Worm (Caenorhabditis elegans) whole organism, L1 larva: ENCODE data around the gene irld-67.

ENCODE experiments used
- C04F5.9 ChIP-seq: sonication (generic microtip); optimal IDR thresholded peaks from 2 replicates; lab custom pipeline; 2016; ENCODE audit warnings: missing genetic modification characterization, missing compliant biosample characterization
- C16A3.4 ChIP-seq: fragments of 150-350 bp; optimal IDR thresholded peaks from 2 replicates; lab custom pipeline; 2014; ENCODE audit warnings: missing biosample characterization, missing genetic modification characterization
- Y116A8C.19 ChIP-seq: sonication (generic microtip); optimal IDR thresholded peaks from 2 replicates; lab custom pipeline; 2016; ENCODE audit warnings: missing compliant biosample characterization, missing genetic modification characterization, borderline replicate concordance
- aly-2 ChIP-seq: fragments of 150-350 bp; optimal IDR thresholded peaks from 2 replicates; lab custom pipeline; 2014; ENCODE audit warnings: missing biosample characterization, missing genetic modification characterization
- ama-1 ChIP-seq: fragments of 150-350 bp; optimal IDR thresholded peaks from 2 replicates; lab custom pipeline; 2014
- ceh-63 ChIP-seq: fragments of 200-800 bp; sonication (Bioruptor generic); optimal IDR thresholded peaks from 2 replicates; lab custom pipeline; 2018; ENCODE audit warnings: mild to moderate bottlenecking, missing genetic modification characterization, missing compliant biosample characterization
- ceh-82 ChIP-seq, 3 experiments: fragments of 150-350 bp in 1 of 3; sonication (generic microtip) in 2 of 3; optimal IDR thresholded peaks; 2 replicates each; lab custom pipeline; 2014 to 2017; ENCODE audit warnings: missing biosample characterization in 3 of 3, missing genetic modification characterization in 3 of 3
- ceh-88 ChIP-seq: fragments of 200-800 bp; sonication (Bioruptor generic); IDR thresholded peaks from 2 replicates; pipeline ENCODE4 v1.3.6; 2022; ENCODE audit warnings: missing genetic modification characterization, missing compliant biosample characterization
- ceh-90 ChIP-seq: sonication (generic microtip); optimal IDR thresholded peaks from 2 replicates; lab custom pipeline; 2016; ENCODE audit warnings: missing genetic modification characterization, missing compliant biosample characterization
- dpl-1 ChIP-seq, 3 experiments: fragments of 150-350 bp in 2 of 3; sonication (generic microtip) in 1 of 3; optimal IDR thresholded peaks; 2 replicates each; lab custom pipeline; 2014 to 2017; ENCODE audit warnings: missing biosample characterization in 3 of 3, missing genetic modification characterization in 3 of 3, missing genetic modification reagents in 3 of 3
- efl-1 ChIP-seq, 4 experiments: fragments of 150-350 bp; optimal IDR thresholded peaks in 3 of 4; peaks in 1 of 4; 1 replicate in 1 of 4; 2 replicates in 3 of 4; lab custom pipeline; 2014; ENCODE audit warnings: missing biosample characterization in 2 of 4, missing genetic modification characterization in 2 of 4, missing genetic modification reagents in 2 of 4
- elt-2 ChIP-seq: sonication (generic microtip); optimal IDR thresholded peaks from 2 replicates; lab custom pipeline; 2016; ENCODE audit warnings: missing genetic modification characterization, mild to moderate bottlenecking, inconsistent platforms, missing compliant biosample characterization, missing genetic modification reagents
- fkh-8 ChIP-seq: sonication (generic microtip); optimal IDR thresholded peaks from 2 replicates; lab custom pipeline; 2016; ENCODE audit warnings: mild to moderate bottlenecking, missing genetic modification characterization, missing compliant biosample characterization
- fos-1 ChIP-seq: fragments of 150-350 bp; optimal IDR thresholded peaks from 2 replicates; lab custom pipeline; 2014; ENCODE audit warnings: missing biosample characterization, missing genetic modification characterization
- grh-1 ChIP-seq: fragments of 200-800 bp; sonication (Bioruptor generic); IDR thresholded peaks from 2 replicates; pipeline ENCODE4 v1.3.6; 2022; ENCODE audit warnings: missing genetic modification reagents, missing genetic modification characterization, missing compliant biosample characterization
- hlh-4 ChIP-seq: sonication (generic microtip); optimal IDR thresholded peaks from 2 replicates; lab custom pipeline; 2016; ENCODE audit warnings: mild to moderate bottlenecking, missing genetic modification characterization, missing compliant biosample characterization
- isw-1 ChIP-seq: fragments of 200-800 bp; sonication (Bioruptor generic); IDR thresholded peaks from 2 replicates; pipeline ENCODE4 v1.3.6; 2022; ENCODE audit warnings: missing genetic modification characterization, missing compliant biosample characterization
- jun-1 ChIP-seq: fragments of 150-350 bp; optimal IDR thresholded peaks from 2 replicates; lab custom pipeline; 2014; ENCODE audit warnings: missing biosample characterization, missing genetic modification reagents, missing genetic modification characterization
- lin-13 ChIP-seq: fragments of 150-350 bp; optimal IDR thresholded peaks from 2 replicates; lab custom pipeline; 2014; ENCODE audit warnings: missing biosample characterization, missing genetic modification reagents, missing genetic modification characterization
- lin-14 ChIP-seq: fragments of 200-800 bp; sonication (Bioruptor generic); optimal IDR thresholded peaks from 2 replicates; lab custom pipeline; 2018; ENCODE audit warnings: mild to moderate bottlenecking, missing genetic modification characterization, moderate library complexity, missing compliant biosample characterization
- lin-35 ChIP-seq, 2 experiments: fragments of 150-350 bp; optimal IDR thresholded peaks; 2 replicates each; lab custom pipeline; 2014; ENCODE audit warnings: missing biosample characterization in 2 of 2, missing genetic modification characterization in 2 of 2, missing genetic modification reagents in 2 of 2
- lin-39 ChIP-seq: fragments of 150-350 bp; optimal IDR thresholded peaks from 2 replicates; lab custom pipeline; 2014; ENCODE audit warnings: missing biosample characterization, missing genetic modification reagents, missing genetic modification characterization
- lsy-2 ChIP-seq, 2 experiments: fragments of 150-350 bp; optimal IDR thresholded peaks; 2 replicates each; lab custom pipeline; 2014; ENCODE audit warnings: missing biosample characterization in 2 of 2, missing genetic modification characterization in 2 of 2
- mef-2 ChIP-seq: fragments of 150-350 bp; optimal IDR thresholded peaks from 2 replicates; lab custom pipeline; 2014; ENCODE audit warnings: missing biosample characterization, missing genetic modification characterization
- mep-1 ChIP-seq: fragments of 150-350 bp; optimal IDR thresholded peaks from 2 replicates; lab custom pipeline; 2014; ENCODE audit warnings: missing biosample characterization, missing genetic modification characterization
- nhr-11 ChIP-seq: fragments of 150-350 bp; optimal IDR thresholded peaks from 2 replicates; lab custom pipeline; 2014; ENCODE audit warnings: missing biosample characterization, missing genetic modification characterization
- nhr-19 ChIP-seq: fragments of 200-800 bp; sonication (Bioruptor generic); conservative IDR thresholded peaks from 2 replicates; pipeline ENCODE4 v1.3.6; 2022; ENCODE audit warnings: missing genetic modification characterization, missing compliant biosample characterization
- nhr-20 ChIP-seq: sonication (generic microtip); optimal IDR thresholded peaks from 2 replicates; lab custom pipeline; 2016; ENCODE audit warnings: mild to moderate bottlenecking, missing genetic modification characterization, missing compliant biosample characterization
- nhr-28 ChIP-seq: fragments of 150-350 bp; optimal IDR thresholded peaks from 2 replicates; lab custom pipeline; 2014; ENCODE audit warnings: missing biosample characterization, missing genetic modification characterization
- nhr-71 ChIP-seq: sonication (generic microtip); optimal IDR thresholded peaks from 2 replicates; lab custom pipeline; 2016; ENCODE audit warnings: mild to moderate bottlenecking, missing genetic modification characterization, moderate library complexity, missing compliant biosample characterization
- pax-3 ChIP-seq: fragments of 200-800 bp; sonication (Bioruptor generic); optimal IDR thresholded peaks from 2 replicates; lab custom pipeline; 2018; ENCODE audit warnings: mild to moderate bottlenecking, missing genetic modification characterization, moderate library complexity, missing compliant biosample characterization
- pqm-1 ChIP-seq: sonication (generic microtip); optimal IDR thresholded peaks from 3 replicates; lab custom pipeline; 2017; ENCODE audit warnings: missing biosample characterization, missing genetic modification characterization
- skn-1 ChIP-seq: fragments of 150-350 bp; optimal IDR thresholded peaks from 2 replicates; lab custom pipeline; 2014; ENCODE audit warnings: missing biosample characterization, missing genetic modification characterization
- snpc-4 ChIP-seq: fragments of 150-350 bp; optimal IDR thresholded peaks from 2 replicates; lab custom pipeline; 2014; ENCODE audit warnings: missing biosample characterization, missing genetic modification characterization
- snu-23 ChIP-seq: sonication (generic microtip); optimal IDR thresholded peaks from 2 replicates; lab custom pipeline; 2016; ENCODE audit warnings: missing genetic modification characterization, missing compliant biosample characterization
- sptf-1 ChIP-seq: fragments of 150-350 bp; optimal IDR thresholded peaks from 2 replicates; lab custom pipeline; 2014; ENCODE audit warnings: missing biosample characterization, missing genetic modification characterization
- swsn-7 ChIP-seq: sonication (generic microtip); optimal IDR thresholded peaks from 2 replicates; lab custom pipeline; 2016; ENCODE audit warnings: missing genetic modification characterization, missing compliant biosample characterization
- tbx-2 ChIP-seq: sonication (generic microtip); optimal IDR thresholded peaks from 2 replicates; lab custom pipeline; 2016; ENCODE audit warnings: missing genetic modification characterization, missing compliant biosample characterization
- unc-130 ChIP-seq: fragments of 150-350 bp; optimal IDR thresholded peaks from 2 replicates; lab custom pipeline; 2017; ENCODE audit warnings: missing biosample characterization, missing genetic modification characterization, inconsistent platforms
- unc-30 ChIP-seq: sonication (generic microtip); optimal IDR thresholded peaks from 2 replicates; lab custom pipeline; 2017; ENCODE audit warnings: missing biosample characterization, missing genetic modification characterization
- unc-86 ChIP-seq: sonication (generic microtip); optimal IDR thresholded peaks from 2 replicates; lab custom pipeline; 2016; ENCODE audit warnings: missing genetic modification characterization, missing compliant biosample characterization
- zip-4 ChIP-seq: fragments of 200-800 bp; sonication (Bioruptor generic); optimal IDR thresholded peaks from 2 replicates; lab custom pipeline; 2018; ENCODE audit warnings: mild to moderate bottlenecking, missing genetic modification characterization, moderate library complexity, missing compliant biosample characterization

irld-67 gene

ce11 chrII:2925032-2925431 lies 9.2 kb downstream of the irld-67 start:
- no peak for TF ChIP-seq jun-1 (tag; lab: Kevin White, UChicago)
- TF ChIP-seq efl-1 (optimal IDR thresholded peaks at IDR 0.05; lab: Kevin White, UChicago): no peak
- TF ChIP-seq efl-1 (GFP tag; optimal IDR thresholded peaks at IDR 0.05 in 1 of 2; lab: Kevin White, UChicago): peak in 1 of 2 experiments; percentile 18

ce11 chrII:2923617-2924016 lies 10.6 kb downstream of the irld-67 start, which contains the start of gene ZK355.2:
ZK355.2 (plus strand) TSS chrII:2923917.
- TF ChIP-seq zip-4 (GFP tag; lab: Kevin White, UChicago): no peak
- no peak for TF ChIP-seq ama-1 (lab: Kevin White, UChicago)
- peak; percentile 50 for TF ChIP-seq pqm-1 (tag; lab: Kevin White, UChicago)
- TF ChIP-seq nhr-28 (tag; lab: Kevin White, UChicago): no peak

- TF ChIP-seq lsy-2 (tag; optimal IDR thresholded peaks at IDR 0.05; lab: Kevin White, UChicago): no peak
- TF ChIP-seq fos-1: no peak
- no peak for TF ChIP-seq nhr-20 (tag; lab: Kevin White, UChicago)
- no peak for TF ChIP-seq nhr-19
- no peak for TF ChIP-seq ceh-82 (tag; optimal IDR thresholded peaks at IDR 0.05; lab: Kevin White, UChicago)
- TF ChIP-seq lin-14 (GFP tag; lab: Kevin White, UChicago): no peak
- TF ChIP-seq aly-2: no peak
These were observed 11.5 kb downstream of the irld-67 start for ce11 chrII:2922782-2923181.

- TF ChIP-seq lin-39 (no peak), lin-35 (GFP tag; optimal IDR thresholded peaks at IDR 0.05; lab: Kevin White, UChicago) (peak in 1 of 2 experiments; percentile 34), elt-2 (peak; percentile 41)
These were observed 11.9 kb downstream of the irld-67 start for ce11 chrII:2922359-2922758.

- no peak for TF ChIP-seq ceh-88 (GFP tag; lab: Robert Waterston, UW)
- no peak for TF ChIP-seq jun-1 (tag; lab: Kevin White, UChicago)
- no peak for TF ChIP-seq Y116A8C.19 (tag; lab: Kevin White, UChicago)
- TF ChIP-seq nhr-19: no peak
- TF ChIP-seq C16A3.4 (tag; lab: Kevin White, UChicago): no peak
- no peak for TF ChIP-seq grh-1
- TF ChIP-seq unc-130 (tag; lab: Kevin White, UChicago): no peak
- TF ChIP-seq mef-2 (tag; lab: Kevin White, UChicago): no peak
These were observed 12.4 kb downstream of the irld-67 start for ce11 chrII:2921860-2922259.

- no peak for TF ChIP-seq ceh-90 (tag; lab: Kevin White, UChicago)
- TF ChIP-seq hlh-4 (tag; lab: Kevin White, UChicago): no peak
- TF ChIP-seq nhr-71 (tag; lab: Kevin White, UChicago): peak; percentile 79
- TF ChIP-seq snpc-4: peak; percentile 36
- TF ChIP-seq lin-39: no peak
- peak; percentile 60 to 68 for TF ChIP-seq lin-35 (GFP tag; optimal IDR thresholded peaks at IDR 0.05; lab: Kevin White, UChicago)
- TF ChIP-seq ceh-88 (GFP tag; lab: Robert Waterston, UW): no peak
- TF ChIP-seq lsy-2 (tag; optimal IDR thresholded peaks at IDR 0.05; lab: Kevin White, UChicago): peak; percentile 45 to 62
- peak; percentile 13 for TF ChIP-seq C04F5.9
- peak in 2 of 3 experiments; percentile 35 to 55 for TF ChIP-seq ceh-82 (tag; optimal IDR thresholded peaks at IDR 0.05; lab: Kevin White, UChicago)
- no peak for TF ChIP-seq sptf-1 (tag; lab: Kevin White, UChicago)
- TF ChIP-seq dpl-1 (GFP tag; optimal IDR thresholded peaks at IDR 0.05; lab: Kevin White, UChicago): peak; percentile 22 to 52 (median 44)
- peak; percentile 85 for TF ChIP-seq lin-14 (GFP tag; lab: Kevin White, UChicago)
- TF ChIP-seq nhr-11 (tag; lab: Kevin White, UChicago): peak; percentile 24
- TF ChIP-seq mep-1 (tag; lab: Kevin White, UChicago): peak; percentile 72
- peak; percentile 4 for TF ChIP-seq lin-13
- no peak for TF ChIP-seq zip-4 (GFP tag; lab: Kevin White, UChicago)
- no peak for TF ChIP-seq unc-30 (tag; lab: Kevin White, UChicago)
- TF ChIP-seq snu-23 (GFP tag; lab: Kevin White, UChicago): peak; percentile 74
- TF ChIP-seq ceh-63 (GFP tag; lab: Kevin White, UChicago): no peak
- TF ChIP-seq isw-1 (GFP tag; lab: Robert Waterston, UW): peak; percentile 32
- TF ChIP-seq fkh-8: peak; percentile 79
- TF ChIP-seq pax-3 (tag; lab: Kevin White, UChicago): peak; percentile 54
- TF ChIP-seq unc-86: peak; percentile 34
- TF ChIP-seq tbx-2: peak; percentile 53
- TF ChIP-seq skn-1 (tag; lab: Kevin White, UChicago): peak; percentile 80
- TF ChIP-seq elt-2: no peak
- peak; percentile 67 for TF ChIP-seq swsn-7 (tag; lab: Kevin White, UChicago)
These were observed 13.3 kb downstream of the irld-67 start for ce11 chrII:2920817-2921458.
